Fruit fly (Drosophila melanogaster): ENCODE results near the gene nesd.
A peak's percentile ranks its signal among the peaks of the same experiment; 100 is the strongest.

Gene nesd

dm6 chr2L:20086295-20087096 is 7.3 kb upstream of the nesd start (continued):
- peak; percentile 92 for TF ChIP-seq CG3919 (GFP tag; optimal IDR thresholded peaks at IDR 0.05)
- peak; percentile 76 for TF ChIP-seq CG1621 (tag; optimal IDR thresholded peaks at IDR 0.05)
- peak; percentile 98 for TF ChIP-seq svp (GFP tag)
- TF ChIP-seq CG7368 (GFP tag; optimal IDR thresholded peaks at IDR 0.05), result peak; percentile 92
- peak; percentile 96 for TF ChIP-seq CG6163 (GFP tag; IDR thresholded peaks at IDR 0.05)
- TF ChIP-seq CG16779 (tag; optimal IDR thresholded peaks at IDR 0.05), result peak; percentile 90
- TF ChIP-seq Gug (GFP tag; IDR thresholded peaks at IDR 0.05), result peak; percentile 96
- TF ChIP-seq CG8319 (GFP tag; optimal IDR thresholded peaks at IDR 0.05), result peak; percentile 90
- TF ChIP-seq Sox14 (GFP tag; optimal IDR thresholded peaks at IDR 0.05), result peak; percentile 95
- TF ChIP-seq acj6 (GFP tag; optimal IDR thresholded peaks at IDR 0.05), result peak; percentile 92
- peak; percentile 85 for TF ChIP-seq dac (GFP tag; optimal IDR thresholded peaks at IDR 0.05)
- TF ChIP-seq CG32006 (GFP tag; optimal IDR thresholded peaks at IDR 0.05), result peak; percentile 90
- peak; percentile 97 for TF ChIP-seq CG15336 (GFP tag; IDR thresholded peaks at IDR 0.05)
- TF ChIP-seq CG31627 (GFP tag; optimal IDR thresholded peaks at IDR 0.05), result peak; percentile 91
- peak; percentile 15 to 71 for TF ChIP-seq ss (GFP tag; optimal IDR thresholded peaks at IDR 0.05)
- TF ChIP-seq Smox (GFP tag; optimal IDR thresholded peaks at IDR 0.05), result peak; percentile 92
- peak; percentile 81 for TF ChIP-seq spab (GFP tag; optimal IDR thresholded peaks at IDR 0.05)
- peak; percentile 68 for TF ChIP-seq Blimp-1 (GFP tag; optimal IDR thresholded peaks at IDR 0.05)
- TF ChIP-seq CG10669 (GFP tag; optimal IDR thresholded peaks at IDR 0.05), result peak; percentile 86
- peak; percentile 95 for TF ChIP-seq CG8119 (GFP tag; IDR thresholded peaks at IDR 0.05)
- TF ChIP-seq Lpt (GFP tag; optimal IDR thresholded peaks at IDR 0.05), result peak; percentile 93
- peak; percentile 64 for TF ChIP-seq fd85E (GFP tag; optimal IDR thresholded peaks at IDR 0.05)
- peak; percentile 92 for TF ChIP-seq CG10631 (GFP tag; optimal IDR thresholded peaks at IDR 0.05)
- peak; percentile 88 for TF ChIP-seq cyc (GFP tag; optimal IDR thresholded peaks at IDR 0.05)
- peak; percentile 98 for TF ChIP-seq Eip78C (GFP tag)
- peak; percentile 88 for TF ChIP-seq achi (GFP tag; optimal IDR thresholded peaks at IDR 0.05)
- TF ChIP-seq lz (GFP tag; optimal IDR thresholded peaks at IDR 0.05), result peak; percentile 90
- peak; percentile 53 for TF ChIP-seq CG9139 (GFP tag; optimal IDR thresholded peaks at IDR 0.05)
- TF ChIP-seq Hr38 (GFP tag; optimal IDR thresholded peaks at IDR 0.05), result no peak
- peak; percentile 91 for TF ChIP-seq Hr39 (GFP tag; optimal IDR thresholded peaks at IDR 0.05)

DNA sequence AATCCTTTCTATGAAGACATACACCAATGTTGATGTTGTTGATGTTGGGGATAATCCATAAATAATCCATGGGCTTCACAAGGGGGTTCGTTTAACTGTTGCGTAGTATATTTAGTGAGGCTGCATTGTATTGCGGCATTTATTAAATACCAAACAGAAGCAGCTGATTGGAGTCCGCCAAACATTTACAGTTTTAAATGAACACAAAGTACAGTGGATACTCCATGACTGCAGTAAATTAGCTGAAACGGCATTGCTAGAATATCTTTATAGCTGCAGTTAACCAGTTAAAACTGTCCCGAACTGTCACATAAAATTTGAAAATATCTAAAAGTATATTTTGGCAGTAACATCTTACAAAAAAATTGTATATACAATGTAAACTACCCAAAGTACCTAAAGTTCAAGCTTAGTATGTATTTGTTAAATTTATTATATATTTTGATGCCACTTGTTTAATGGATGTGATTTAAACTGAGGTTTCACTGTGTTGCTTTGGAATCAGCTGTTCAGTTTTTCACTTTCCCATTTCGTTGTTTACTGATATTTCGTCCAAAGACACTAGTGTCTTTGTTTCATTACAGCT is 2.6 kb upstream of the nesd start, which contains the start of the genes CG10747 and Pyroxd1:
Gene CG10747, minus strand, starts transcription at position 255 of the 586 bp plus-strand sequence.
Gene Pyroxd1, plus strand, starts transcription at position 342 of the 586 bp plus-strand sequence.
- TF ChIP-seq CG31627 (GFP tag; optimal IDR thresholded peaks at IDR 0.05) (peak; percentile 99), Ets96B (tag; optimal IDR thresholded peaks at IDR 0.05) (peak; percentile 98), pdm3 (GFP tag; optimal IDR thresholded peaks at IDR 0.05) (peak; percentile 99), CG6854 (GFP tag; optimal IDR thresholded peaks at IDR 0.05) (peak; percentile 97), fkh (GFP tag; optimal IDR thresholded peaks at IDR 0.05) (peak; percentile 87), CG6792 (GFP tag; optimal IDR thresholded peaks at IDR 0.05) (peak; percentile 98), CG9139 (GFP tag; optimal IDR thresholded peaks at IDR 0.05) (peak; percentile 96), CG7368 (GFP tag; optimal IDR thresholded peaks at IDR 0.05) (peak; percentile 98), CG8632 (GFP tag; optimal IDR thresholded peaks at IDR 0.05) (peak; percentile 98), CG3032 (tag; optimal IDR thresholded peaks at IDR 0.05) (peak; percentile 98), CG6276 (GFP tag; optimal IDR thresholded peaks at IDR 0.05) (peak; percentile 99), Sox14 (GFP tag; optimal IDR thresholded peaks at IDR 0.05) (peak; percentile 99), Hr38 (GFP tag; optimal IDR thresholded peaks at IDR 0.05) (peak; percentile 88), Eip75B (GFP tag; optimal IDR thresholded peaks at IDR 0.05) (peak; percentile 98), topi (GFP tag; optimal IDR thresholded peaks at IDR 0.05) (peak; percentile 99), CG6163 (GFP tag; IDR thresholded peaks at IDR 0.05) (peak; percentile 97), CG6808 (GFP tag; optimal IDR thresholded peaks at IDR 0.05) (peak; percentile 97), Met (GFP tag; optimal IDR thresholded peaks at IDR 0.05) (peak; percentile 99), Eip93F (GFP tag; optimal IDR thresholded peaks at IDR 0.05) (peak; percentile 98), cyc (GFP tag; optimal IDR thresholded peaks at IDR 0.05) (peak; percentile 99), dsx (GFP tag; optimal IDR thresholded peaks at IDR 0.05; ENCODE audit: poor library complexity, severe bottlenecking) (peak; percentile 97), Ets21C (GFP tag; optimal IDR thresholded peaks at IDR 0.05) (peak; percentile 98), CG11902 (GFP tag; optimal IDR thresholded peaks at IDR 0.05) (peak; percentile 98), CG3919 (GFP tag; optimal IDR thresholded peaks at IDR 0.05) (peak; percentile 99), CG8119 (GFP tag; IDR thresholded peaks at IDR 0.05) (peak; percentile 100), CG8319 (GFP tag; optimal IDR thresholded peaks at IDR 0.05) (peak; percentile 98), eg (GFP tag; IDR thresholded peaks at IDR 0.05) (peak; percentile 99), CG11762 (GFP tag; optimal IDR thresholded peaks at IDR 0.05; ENCODE audit: insufficient read depth) (peak; percentile 99)
